Fruit fly (Drosophila melanogaster) whole organism, embryonic: Measurements from ENCODE around the gene Rbcn-3B.

ENCODE experiments used
- Abd-B ChIP-seq: fragments of 200-800 bp; sonication (Bioruptor generic); optimal IDR thresholded peaks from 2 replicates; lab custom pipeline; 2018; ENCODE audit warnings: missing biosample characterization, mild to moderate bottlenecking, missing genetic modification characterization, moderate library complexity
- Atf-2 ChIP-seq: fragments of 200-800 bp; sonication (Bioruptor generic); optimal IDR thresholded peaks from 2 replicates; lab custom pipeline; 2016; ENCODE audit warnings: missing biosample characterization, missing genetic modification characterization
- Blimp-1 ChIP-seq: fragments of 200-800 bp; sonication (Bioruptor generic); optimal IDR thresholded peaks from 3 replicates; lab custom pipeline; 2018; ENCODE audit warnings: missing biosample characterization, missing genetic modification characterization, mild to moderate bottlenecking, moderate library complexity, missing genetic modification reagents
- CG10267 ChIP-seq: fragments of 200-800 bp; sonication (Bioruptor generic); optimal IDR thresholded peaks from 2 replicates; lab custom pipeline; 2018; ENCODE audit warnings: missing biosample characterization, mild to moderate bottlenecking, missing genetic modification characterization, moderate library complexity
- CG12659 ChIP-seq: fragments of 200-800 bp; sonication (Bioruptor generic); optimal IDR thresholded peaks from 3 replicates; lab custom pipeline; 2017; ENCODE audit warnings: mild to moderate bottlenecking, missing biosample characterization, missing genetic modification reagents, missing genetic modification characterization
- CG15011 ChIP-seq: fragments of 200-800 bp; sonication (Bioruptor generic); optimal IDR thresholded peaks from 3 replicates; lab custom pipeline; 2018; ENCODE audit warnings: missing biosample characterization, mild to moderate bottlenecking, missing genetic modification characterization
- CG15269 ChIP-seq: fragments of 200-800 bp; sonication (Bioruptor generic); optimal IDR thresholded peaks from 2 replicates; lab custom pipeline; 2018; ENCODE audit warnings: missing biosample characterization, mild to moderate bottlenecking, missing genetic modification characterization, moderate library complexity
- CG1647 ChIP-seq: fragments of 200-800 bp; sonication (Bioruptor generic); optimal IDR thresholded peaks from 3 replicates; lab custom pipeline; 2016; ENCODE audit warnings: missing biosample characterization, missing genetic modification characterization
- CG1832 ChIP-seq: fragments of 200-800 bp; sonication (Bioruptor generic); optimal IDR thresholded peaks from 2 replicates; lab custom pipeline; 2017; ENCODE audit warnings: missing biosample characterization, mild to moderate bottlenecking, missing genetic modification characterization, inconsistent platforms
- CG33213 ChIP-seq: fragments of 200-800 bp; sonication (Bioruptor generic); optimal IDR thresholded peaks from 3 replicates; lab custom pipeline; 2016; ENCODE audit warnings: missing biosample characterization, missing genetic modification characterization
- CG4282 ChIP-seq: fragments of 200-800 bp; sonication (Bioruptor generic); optimal IDR thresholded peaks from 2 replicates; lab custom pipeline; 2016; ENCODE audit warnings: missing biosample characterization, missing genetic modification characterization
- CG4424 ChIP-seq: fragments of 200-800 bp; sonication (Bioruptor generic); optimal IDR thresholded peaks from 3 replicates; lab custom pipeline; 2016; ENCODE audit warnings: missing biosample characterization, missing genetic modification characterization
- CG6254 ChIP-seq: fragments of 200-800 bp; sonication (Bioruptor generic); optimal IDR thresholded peaks from 3 replicates; lab custom pipeline; 2017; ENCODE audit warnings: mild to moderate bottlenecking, missing biosample characterization, missing genetic modification reagents, missing genetic modification characterization
- CG6813 ChIP-seq: fragments of 200-800 bp; sonication (Bioruptor generic); optimal IDR thresholded peaks from 2 replicates; lab custom pipeline; 2017; ENCODE audit warnings: missing biosample characterization, missing genetic modification characterization, mild to moderate bottlenecking, moderate library complexity, missing genetic modification reagents
- CG9727 ChIP-seq: fragments of 200-800 bp; sonication (Bioruptor generic); optimal IDR thresholded peaks from 3 replicates; lab custom pipeline; 2017; ENCODE audit warnings: missing biosample characterization, mild to moderate bottlenecking, missing genetic modification characterization
- Camta ChIP-seq: fragments of 200-800 bp; sonication (Bioruptor generic); optimal IDR thresholded peaks from 2 replicates; lab custom pipeline; 2016; ENCODE audit warnings: missing biosample characterization, missing genetic modification characterization
- CrebB ChIP-seq: fragments of 200-800 bp; sonication (Bioruptor generic); optimal IDR thresholded peaks from 3 replicates; lab custom pipeline; 2018; ENCODE audit warnings: missing biosample characterization, mild to moderate bottlenecking, missing genetic modification characterization
- Dad ChIP-seq: fragments of 200-800 bp; sonication (Bioruptor generic); optimal IDR thresholded peaks from 3 replicates; lab custom pipeline; 2016; ENCODE audit warnings: missing biosample characterization, missing genetic modification characterization
- Drgx ChIP-seq: fragments of 200-800 bp; sonication (Bioruptor generic); IDR thresholded peaks from 2 replicates; pipeline ENCODE4 v1.3.6; 2022; ENCODE audit warnings: missing biosample characterization, missing genetic modification characterization
- E2f1 ChIP-seq: fragments of 200-800 bp; sonication (Bioruptor generic); IDR thresholded peaks from 2 replicates; pipeline ENCODE4 v1.3.6; 2022; ENCODE audit warnings: missing biosample characterization, missing genetic modification characterization
- Ets65A ChIP-seq: fragments of 200-800 bp; sonication (Bioruptor generic); peaks from one replicate; lab custom pipeline; 2016; ENCODE audit warnings: missing biosample characterization, missing genetic modification characterization
- Fer3 ChIP-seq: fragments of 200-800 bp; sonication (Bioruptor generic); optimal IDR thresholded peaks from 2 replicates; lab custom pipeline; 2018; ENCODE audit warnings: missing biosample characterization, mild to moderate bottlenecking, missing genetic modification characterization, moderate library complexity
- GATAe ChIP-seq: fragments of 200-800 bp; sonication (Bioruptor generic); conservative IDR thresholded peaks from 2 replicates; pipeline ENCODE4 v1.3.6; 2022; ENCODE audit warnings: missing biosample characterization, missing genetic modification characterization
- Gug ChIP-seq: fragments of 200-800 bp; sonication (Bioruptor generic); IDR thresholded peaks from 4 replicates; pipeline ENCODE4 v1.3.6; 2022; ENCODE audit warnings: missing biosample characterization, missing genetic modification characterization
- H2.0 ChIP-seq: fragments of 200-800 bp; sonication (Bioruptor generic); IDR thresholded peaks from 2 replicates; pipeline ENCODE4 v1.3.6; 2022; ENCODE audit warnings: missing biosample characterization, missing genetic modification characterization
- Hr3 ChIP-seq: fragments of 200-800 bp; sonication (Bioruptor generic); optimal IDR thresholded peaks from 3 replicates; lab custom pipeline; 2016; ENCODE audit warnings: missing biosample characterization, missing genetic modification characterization
- Lhr ChIP-seq: fragments of 200-800 bp; sonication (Bioruptor generic); optimal IDR thresholded peaks from 3 replicates; lab custom pipeline; 2017; ENCODE audit warnings: mild to moderate bottlenecking, missing biosample characterization, missing genetic modification reagents, missing genetic modification characterization
- Med ChIP-seq: fragments of 200-800 bp; sonication (Bioruptor generic); peaks from one replicate; lab custom pipeline; 2016; ENCODE audit warnings: missing biosample characterization, missing genetic modification characterization, mild to moderate bottlenecking, inconsistent platforms, moderate library complexity
- Nf-YC ChIP-seq: fragments of 200-800 bp; optimal IDR thresholded peaks from 3 replicates; lab custom pipeline; 2019; ENCODE audit warnings: missing biosample characterization, mild to moderate bottlenecking, missing genetic modification characterization, moderate library complexity
- Trl ChIP-seq, 3 experiments: fragments of >200 bp in 2 of 3; fragments of 200-800 bp in 1 of 3; sonication (Bioruptor generic) in 1 of 3; optimal IDR thresholded peaks; 2 replicates in 1 of 3; 3 replicates in 2 of 3; lab custom pipeline; 2016 to 2017; ENCODE audit warnings: missing biosample characterization in 1 of 3, missing genetic modification characterization in 1 of 3
- bigmax ChIP-seq: fragments of 200-800 bp; sonication (Bioruptor generic); optimal IDR thresholded peaks from 2 replicates; lab custom pipeline; 2018; ENCODE audit warnings: missing biosample characterization, mild to moderate bottlenecking, missing genetic modification characterization
- chm ChIP-seq: fragments of 200-800 bp; sonication (Bioruptor generic); IDR thresholded peaks from 2 replicates; pipeline ENCODE4 v1.3.6; 2022; ENCODE audit warnings: missing biosample characterization, missing genetic modification characterization
- dati ChIP-seq: fragments of 200-800 bp; sonication (Bioruptor generic); IDR thresholded peaks from 2 replicates; pipeline ENCODE4 v1.3.6; 2022; ENCODE audit warnings: missing biosample characterization, missing genetic modification characterization
- dm ChIP-seq: fragments of 200-800 bp; sonication (Bioruptor generic); optimal IDR thresholded peaks from 3 replicates; lab custom pipeline; 2016; ENCODE audit warnings: missing biosample characterization, missing genetic modification characterization
- eve ChIP-seq, 2 experiments: fragments of >200 bp; optimal IDR thresholded peaks; 2 replicates each; lab custom pipeline; 2017; ENCODE audit warnings: missing biosample characterization in 2 of 2, missing genetic modification characterization in 2 of 2
- exex ChIP-seq: fragments of 200-800 bp; sonication (Bioruptor generic); optimal IDR thresholded peaks from 4 replicates; lab custom pipeline; 2018; ENCODE audit warnings: missing biosample characterization, mild to moderate bottlenecking, missing genetic modification characterization, moderate library complexity
- lola ChIP-seq, 3 experiments: fragments of >200 bp in 2 of 3; fragments of 200-800 bp in 1 of 3; sonication (Bioruptor generic) in 1 of 3; optimal IDR thresholded peaks; 2 replicates each; lab custom pipeline; 2017 to 2019; ENCODE audit warnings: missing biosample characterization in 3 of 3, missing genetic modification characterization in 3 of 3, mild to moderate bottlenecking in 1 of 3, moderate library complexity in 1 of 3
- onecut ChIP-seq: fragments of 200-800 bp; sonication (Bioruptor generic); IDR thresholded peaks from 2 replicates; pipeline ENCODE4 v1.3.6; 2022; ENCODE audit warnings: missing biosample characterization, missing genetic modification characterization
- pan ChIP-seq, 4 experiments: fragments of >200 bp in 3 of 4; fragments of 200-800 bp in 1 of 4; sonication (Bioruptor generic) in 1 of 4; optimal IDR thresholded peaks in 3 of 4; IDR thresholded peaks in 1 of 4; 2 replicates each; pipeline versions ENCODE4 v1.3.6 to Lab custom; 2017 to 2022; ENCODE audit warnings: missing biosample characterization in 2 of 4, missing genetic modification characterization in 2 of 4, mixed read lengths in 1 of 4
- ranshi ChIP-seq: fragments of 200-800 bp; sonication (Bioruptor generic); IDR thresholded peaks from 2 replicates; pipeline ENCODE4 v1.3.6; 2022; ENCODE audit warnings: missing biosample characterization, missing genetic modification characterization
- rib ChIP-seq: fragments of 200-800 bp; sonication (Bioruptor generic); IDR thresholded peaks from 2 replicates; pipeline ENCODE4 v1.3.6; 2022; ENCODE audit warnings: missing biosample characterization, missing genetic modification characterization
- seq ChIP-seq: fragments of 200-800 bp; sonication (Bioruptor generic); IDR thresholded peaks from 2 replicates; pipeline ENCODE4 v1.3.6; 2022; ENCODE audit warnings: missing biosample characterization, missing genetic modification characterization
- so ChIP-seq: fragments of 200-800 bp; sonication (Bioruptor generic); IDR thresholded peaks from 3 replicates; pipeline ENCODE4 v1.3.6; 2022; ENCODE audit warnings: missing biosample characterization, missing genetic modification characterization
- stc ChIP-seq: fragments of 200-800 bp; sonication (Bioruptor generic); IDR thresholded peaks from 2 replicates; pipeline ENCODE4 v1.3.6; 2022; ENCODE audit warnings: missing biosample characterization, missing genetic modification characterization
- unc-4 ChIP-seq: fragments of 200-800 bp; sonication (Bioruptor generic); IDR thresholded peaks from 2 replicates; pipeline ENCODE4 v1.3.6; 2022; ENCODE audit warnings: missing biosample characterization, missing genetic modification characterization; ENCODE audit not compliant: partially characterized antibody
- vfl ChIP-seq: fragments of 200-800 bp; sonication (Bioruptor generic); optimal IDR thresholded peaks from 2 replicates; lab custom pipeline; 2016; ENCODE audit warnings: missing biosample characterization, missing genetic modification characterization
- vvl ChIP-seq: fragments of 200-800 bp; sonication (Bioruptor generic); IDR thresholded peaks from 2 replicates; pipeline ENCODE4 v1.3.6; 2022; ENCODE audit warnings: missing biosample characterization, missing genetic modification characterization
- yki ChIP-seq: fragments of >200 bp; optimal IDR thresholded peaks from 3 replicates; lab custom pipeline; 2018
- zen ChIP-seq: fragments of 200-800 bp; sonication (Bioruptor generic); optimal IDR thresholded peaks from 3 replicates; lab custom pipeline; 2018; ENCODE audit warnings: missing biosample characterization, mild to moderate bottlenecking, missing genetic modification characterization, moderate library complexity

Gene Rbcn-3B

DNA sequence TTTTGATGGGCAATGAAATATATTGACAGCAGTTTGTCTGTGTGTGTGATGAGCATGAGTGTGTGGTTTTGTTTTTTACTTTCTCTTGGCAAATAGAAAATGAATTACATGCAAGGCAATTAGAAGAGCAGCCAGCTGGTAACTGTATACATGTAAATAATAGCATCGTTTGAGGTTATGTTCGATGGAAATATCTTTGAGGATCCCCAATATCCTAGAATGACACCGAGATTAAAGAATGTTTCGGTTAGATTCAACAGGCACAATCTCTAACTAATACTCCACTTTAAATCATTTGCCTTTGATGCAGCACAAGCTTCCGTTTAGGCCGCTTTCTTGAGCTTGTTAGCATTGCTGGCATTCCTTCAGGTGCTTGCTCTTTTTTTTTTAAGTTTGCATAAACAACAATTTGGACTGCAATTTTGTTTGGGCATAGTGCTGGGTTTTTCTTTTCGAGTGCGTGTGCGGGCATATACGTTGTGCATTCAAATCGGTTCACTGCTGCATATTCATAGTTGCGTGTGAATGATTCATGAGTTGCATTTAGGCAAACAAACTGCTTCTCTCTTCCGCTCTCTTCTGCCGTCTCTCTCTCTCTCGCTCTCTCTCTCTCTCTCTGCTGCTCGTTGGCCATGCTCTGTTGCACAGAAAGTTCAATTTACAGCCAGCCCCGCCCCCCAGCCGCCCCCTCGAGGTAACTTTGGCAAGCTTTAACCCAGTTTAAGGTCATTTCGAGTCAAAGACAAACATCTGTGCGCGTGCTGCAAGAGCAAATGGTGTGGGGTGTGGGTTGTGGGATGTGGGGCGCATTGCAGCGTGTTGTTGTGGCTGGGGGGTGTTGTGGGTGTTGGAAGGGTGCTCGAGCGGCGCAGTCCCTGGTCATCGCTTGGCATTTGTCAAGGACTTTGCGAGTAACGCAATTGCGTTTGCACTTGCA lies 56.0 kb downstream of the Rbcn-3B start (continued):
- TF ChIP-seq vvl (GFP tag; lab: Robert Waterston, UW): peak; percentile 84; the same call in 1 of the 2 replicates
- TF ChIP-seq Camta (GFP tag; lab: Kevin White, UChicago): no peak
- no peak for TF ChIP-seq ranshi
- no peak for TF ChIP-seq dm (GFP tag; lab: Kevin White, UChicago)
- peak; percentile 27; the same call in 1 of the 2 replicates for TF ChIP-seq Drgx
- no peak for TF ChIP-seq CG15011 (GFP tag; lab: Kevin White, UChicago)
- TF ChIP-seq chm (GFP tag; lab: Robert Waterston, UW): no peak
- TF ChIP-seq Atf-2: no peak
- no peak for TF ChIP-seq vfl (GFP tag; lab: Kevin White, UChicago)
- no peak for TF ChIP-seq unc-4 (GFP tag; lab: Robert Waterston, UW)
- no peak for TF ChIP-seq pan (optimal IDR thresholded peaks at IDR 0.05; lab: Kevin White, UChicago)
- no peak for TF ChIP-seq pan (GFP tag; optimal IDR thresholded peaks at IDR 0.05 in 1 of 2, IDR thresholded peaks at IDR 0.05 in 1 of 2)
- TF ChIP-seq Abd-B (GFP tag; lab: Kevin White, UChicago): no peak
- TF ChIP-seq Blimp-1: peak; percentile 57
- no peak for TF ChIP-seq Lhr (GFP tag; lab: Kevin White, UChicago)
- TF ChIP-seq CG4282 (GFP tag; lab: Kevin White, UChicago): no peak
- peak; percentile 11 for TF ChIP-seq Med (GFP tag; lab: Kevin White, UChicago)
- TF ChIP-seq Nf-YC (tag; lab: Kevin White, UChicago): no peak
- TF ChIP-seq Fer3 (tag; lab: Kevin White, UChicago): no peak
- peak in 1 of 2 experiments; percentile 75 for TF ChIP-seq eve (GFP tag; optimal IDR thresholded peaks at IDR 0.05; lab: Kevin White, UChicago)
- TF ChIP-seq so (GFP tag; lab: Robert Waterston, UW): no peak
- TF ChIP-seq rib: no peak
- TF ChIP-seq CG1647: no peak
- peak; percentile 9 for TF ChIP-seq CG1832 (GFP tag; lab: Kevin White, UChicago)
- peak; percentile 8 for TF ChIP-seq yki (lab: Kevin White, UChicago)
- no peak for TF ChIP-seq CG9727 (GFP tag; lab: Kevin White, UChicago)
- no peak for TF ChIP-seq CG6254
- TF ChIP-seq seq (GFP tag; lab: Robert Waterston, UW): no peak
- TF ChIP-seq CG12659: no peak
- no peak for TF ChIP-seq CG4424 (GFP tag; lab: Kevin White, UChicago)
- no peak for TF ChIP-seq Gug (GFP tag; lab: Robert Waterston, UW)
- TF ChIP-seq bigmax (GFP tag; lab: Kevin White, UChicago): peak; percentile 55
- no peak for TF ChIP-seq CG6813 (GFP tag; lab: Kevin White, UChicago)
- no peak for TF ChIP-seq dati (GFP tag; lab: Robert Waterston, UW)
- no peak for TF ChIP-seq Ets65A (GFP tag; lab: Kevin White, UChicago)
- TF ChIP-seq CG33213 (GFP tag; lab: Kevin White, UChicago): no peak
- peak; percentile 59 to 78 for TF ChIP-seq Trl (optimal IDR thresholded peaks at IDR 0.05; lab: Kevin White, UChicago)
- no peak for TF ChIP-seq Trl (GFP tag; optimal IDR thresholded peaks at IDR 0.05; lab: Kevin White, UChicago)
- no peak for TF ChIP-seq onecut (GFP tag; lab: Robert Waterston, UW)
- TF ChIP-seq CG10267 (tag; lab: Kevin White, UChicago): no peak
- TF ChIP-seq exex: no peak
- TF ChIP-seq GATAe (GFP tag; lab: Robert Waterston, UW): no peak
- no peak for TF ChIP-seq H2.0 (GFP tag; lab: Robert Waterston, UW)
- TF ChIP-seq Hr3 (GFP tag; lab: Kevin White, UChicago): no peak
- no peak for TF ChIP-seq zen (tag; lab: Kevin White, UChicago)
- TF ChIP-seq CrebB (tag; lab: Kevin White, UChicago): no peak
- TF ChIP-seq Dad (GFP tag; lab: Kevin White, UChicago): no peak
- no peak for TF ChIP-seq CG15269 (tag; lab: Kevin White, UChicago)
- TF ChIP-seq lola (GFP tag; optimal IDR thresholded peaks at IDR 0.05; lab: Kevin White, UChicago): no peak
- TF ChIP-seq stc (GFP tag; lab: Robert Waterston, UW): no peak
- no peak for TF ChIP-seq E2f1 (GFP tag; lab: Robert Waterston, UW)
